Fruit fly (Drosophila melanogaster) whole organism, embryonic: ENCODE data around the gene sicily.
A peak's percentile ranks its signal among the peaks of the same experiment; 100 is the strongest.

Experiments
- CG1024 ChIP-seq: fragments of 200-800 bp; sonication (Bioruptor generic); IDR thresholded peaks from 2 replicates; pipeline ENCODE4 v1.3.6; 2022; ENCODE audit warnings: missing biosample characterization, missing genetic modification characterization
- CG11247 ChIP-seq: fragments of 200-800 bp; sonication (Bioruptor generic); IDR thresholded peaks from 2 replicates; pipeline ENCODE4 v1.3.6; 2022; ENCODE audit warnings: missing biosample characterization, missing genetic modification characterization
- CG14050 ChIP-seq: fragments of 200-800 bp; sonication (Bioruptor generic); IDR thresholded peaks from 3 replicates; pipeline ENCODE4 v1.3.6; 2022; ENCODE audit warnings: missing biosample characterization, missing genetic modification characterization
- CG14441 ChIP-seq: fragments of 200-800 bp; sonication (Bioruptor generic); IDR thresholded peaks from 2 replicates; pipeline ENCODE4 v1.3.6; 2022; ENCODE audit warnings: missing biosample characterization, missing genetic modification characterization
- CG15269 ChIP-seq: fragments of 200-800 bp; sonication (Bioruptor generic); optimal IDR thresholded peaks from 2 replicates; lab custom pipeline; 2018; ENCODE audit warnings: missing biosample characterization, mild to moderate bottlenecking, missing genetic modification characterization, moderate library complexity
- CG1602 ChIP-seq: fragments of 200-800 bp; sonication (Bioruptor generic); optimal IDR thresholded peaks from 3 replicates; lab custom pipeline; 2016; ENCODE audit warnings: missing biosample characterization, missing genetic modification characterization
- CG1603 ChIP-seq: fragments of 200-800 bp; sonication (Bioruptor generic); optimal IDR thresholded peaks from 2 replicates; lab custom pipeline; 2019; ENCODE audit warnings: missing biosample characterization, mild to moderate bottlenecking, missing genetic modification characterization, moderate library complexity
- CG17385 ChIP-seq: fragments of 200-800 bp; sonication (Bioruptor generic); optimal IDR thresholded peaks from 3 replicates; lab custom pipeline; 2018; ENCODE audit warnings: missing biosample characterization, mild to moderate bottlenecking, missing genetic modification characterization
- CG3163 ChIP-seq: fragments of 200-800 bp; sonication (Bioruptor generic); optimal IDR thresholded peaks from 3 replicates; lab custom pipeline; 2016; ENCODE audit warnings: missing biosample characterization, missing genetic modification characterization
- CG32532 ChIP-seq: fragments of 200-800 bp; sonication (Bioruptor generic); IDR thresholded peaks from 2 replicates; pipeline ENCODE4 v1.3.6; 2022; ENCODE audit warnings: missing biosample characterization, missing genetic modification characterization
- CG34422 ChIP-seq: fragments of 200-800 bp; sonication (Bioruptor generic); IDR thresholded peaks from 3 replicates; pipeline ENCODE4 v1.3.6; 2022; ENCODE audit warnings: missing biosample characterization, missing genetic modification characterization
- CG4404 ChIP-seq: fragments of 200-800 bp; sonication (Bioruptor generic); IDR thresholded peaks from 2 replicates; pipeline ENCODE4 v1.3.6; 2022; ENCODE audit warnings: missing biosample characterization, missing genetic modification characterization
- CG4424 ChIP-seq: fragments of 200-800 bp; sonication (Bioruptor generic); optimal IDR thresholded peaks from 3 replicates; lab custom pipeline; 2016; ENCODE audit warnings: missing biosample characterization, missing genetic modification characterization
- CG6272 ChIP-seq: fragments of 200-800 bp; sonication (Bioruptor generic); IDR thresholded peaks from 2 replicates; pipeline ENCODE4 v1.3.6; 2022; ENCODE audit warnings: missing biosample characterization, missing genetic modification characterization
- CG6689 ChIP-seq: fragments of 200-800 bp; sonication (Bioruptor generic); IDR thresholded peaks from 2 replicates; pipeline ENCODE4 v1.3.6; 2022; ENCODE audit warnings: missing biosample characterization, missing genetic modification characterization
- Dad ChIP-seq: fragments of 200-800 bp; sonication (Bioruptor generic); optimal IDR thresholded peaks from 3 replicates; lab custom pipeline; 2016; ENCODE audit warnings: missing biosample characterization, missing genetic modification characterization
- Fer1 ChIP-seq: fragments of 200-800 bp; sonication (Bioruptor generic); optimal IDR thresholded peaks from 2 replicates; lab custom pipeline; 2017; ENCODE audit warnings: missing biosample characterization, mild to moderate bottlenecking, missing genetic modification characterization
- H15 ChIP-seq: fragments of 200-800 bp; sonication (Bioruptor generic); IDR thresholded peaks from 3 replicates; pipeline ENCODE4 v1.3.6; 2022; ENCODE audit warnings: missing biosample characterization, missing genetic modification characterization
- H2.0 ChIP-seq: fragments of 200-800 bp; sonication (Bioruptor generic); IDR thresholded peaks from 2 replicates; pipeline ENCODE4 v1.3.6; 2022; ENCODE audit warnings: missing biosample characterization, missing genetic modification characterization
- HLH3B ChIP-seq: fragments of 200-800 bp; sonication (Bioruptor generic); IDR thresholded peaks from 2 replicates; pipeline ENCODE4 v1.3.6; 2022; ENCODE audit warnings: missing biosample characterization, missing genetic modification characterization
- Hr51 ChIP-seq, 2 experiments: fragments of 200-800 bp; sonication (Bioruptor generic); optimal IDR thresholded peaks; 2 replicates in 1 of 2; 3 replicates in 1 of 2; lab custom pipeline; 2016 to 2018; ENCODE audit warnings: missing biosample characterization in 2 of 2, missing genetic modification characterization in 2 of 2, mild to moderate bottlenecking in 1 of 2, moderate library complexity in 1 of 2
- Hsf ChIP-seq: fragments of 200-800 bp; sonication (Bioruptor generic); optimal IDR thresholded peaks from 3 replicates; lab custom pipeline; 2016; ENCODE audit warnings: missing biosample characterization, missing genetic modification characterization
- Kr ChIP-seq: fragments of 200-800 bp; sonication (Bioruptor generic); optimal IDR thresholded peaks from 2 replicates; lab custom pipeline; 2017; ENCODE audit warnings: missing biosample characterization, mild to moderate bottlenecking, missing genetic modification characterization
- Lpt ChIP-seq: fragments of >200 bp; optimal IDR thresholded peaks from 2 replicates; lab custom pipeline; 2018; ENCODE audit warnings: missing biosample characterization, missing genetic modification characterization
- Nf-YA ChIP-seq: fragments of 200-800 bp; sonication (Bioruptor generic); IDR thresholded peaks from 2 replicates; pipeline ENCODE4 v1.3.6; 2022; ENCODE audit warnings: missing biosample characterization, missing genetic modification characterization
- Ptx1 ChIP-seq: fragments of 200-800 bp; sonication (Bioruptor generic); IDR thresholded peaks from 2 replicates; pipeline ENCODE4 v1.3.6; 2022; ENCODE audit warnings: missing biosample characterization, missing genetic modification characterization
- Rfx ChIP-seq: fragments of 200-800 bp; sonication (Bioruptor generic); IDR thresholded peaks from 2 replicates; pipeline ENCODE4 v1.3.6; 2022; ENCODE audit warnings: missing biosample characterization, missing genetic modification characterization
- Xbp1 ChIP-seq: fragments of 200-800 bp; sonication (Bioruptor generic); optimal IDR thresholded peaks from 3 replicates; lab custom pipeline; 2016; ENCODE audit warnings: missing biosample characterization, mild to moderate bottlenecking, missing genetic modification characterization
- br ChIP-seq: fragments of >200 bp; optimal IDR thresholded peaks from 2 replicates; lab custom pipeline; 2017
- ci ChIP-seq: fragments of 200-800 bp; sonication (Bioruptor generic); IDR thresholded peaks from 3 replicates; pipeline ENCODE4 v1.3.6; 2022; ENCODE audit warnings: missing biosample characterization, missing genetic modification characterization
- crol ChIP-seq: fragments of 200-800 bp; sonication (Bioruptor generic); IDR thresholded peaks from 2 replicates; pipeline ENCODE4 v1.3.6; 2022; ENCODE audit warnings: missing biosample characterization, missing genetic modification characterization
- cwo ChIP-seq: fragments of 200-800 bp; sonication (Bioruptor generic); optimal IDR thresholded peaks from 3 replicates; lab custom pipeline; 2017; ENCODE audit warnings: missing biosample characterization, missing genetic modification characterization, mild to moderate bottlenecking, moderate library complexity, missing genetic modification reagents
- dmrt99B ChIP-seq: fragments of 200-800 bp; sonication (Bioruptor generic); optimal IDR thresholded peaks from 2 replicates; lab custom pipeline; 2018; ENCODE audit warnings: missing biosample characterization, mild to moderate bottlenecking, missing genetic modification characterization, moderate library complexity
- eyg ChIP-seq: fragments of 200-800 bp; sonication (Bioruptor generic); optimal IDR thresholded peaks from 3 replicates; lab custom pipeline; 2016; ENCODE audit warnings: missing biosample characterization, missing genetic modification characterization
- fd96Cb ChIP-seq: fragments of 200-800 bp; sonication (Bioruptor generic); optimal IDR thresholded peaks from 2 replicates; lab custom pipeline; 2018; ENCODE audit warnings: missing biosample characterization, mild to moderate bottlenecking, missing genetic modification characterization, moderate library complexity
- gcm2 ChIP-seq: fragments of 200-800 bp; sonication (Bioruptor generic); optimal IDR thresholded peaks from 2 replicates; lab custom pipeline; 2016; ENCODE audit warnings: missing biosample characterization, missing genetic modification characterization
- jing ChIP-seq: fragments of 200-800 bp; sonication (Bioruptor generic); optimal IDR thresholded peaks from 2 replicates; lab custom pipeline; 2018; ENCODE audit warnings: missing biosample characterization, mild to moderate bottlenecking, missing genetic modification characterization
- lilli ChIP-seq: fragments of 200-800 bp; sonication (Bioruptor generic); optimal IDR thresholded peaks from 3 replicates; lab custom pipeline; 2016; ENCODE audit warnings: missing biosample characterization, missing genetic modification characterization
- mld ChIP-seq: fragments of 200-800 bp; sonication (Bioruptor generic); IDR thresholded peaks from 3 replicates; pipeline ENCODE4 v1.3.6; 2022; ENCODE audit warnings: missing biosample characterization, missing genetic modification characterization; ENCODE audit not compliant: partially characterized antibody
- nerfin-1 ChIP-seq: fragments of 200-800 bp; sonication (Bioruptor generic); optimal IDR thresholded peaks from 3 replicates; lab custom pipeline; 2019; ENCODE audit warnings: missing biosample characterization, mild to moderate bottlenecking, missing genetic modification characterization, moderate library complexity
- oc ChIP-seq: fragments of 200-800 bp; sonication (Bioruptor generic); optimal IDR thresholded peaks from 2 replicates; lab custom pipeline; 2018; ENCODE audit warnings: missing biosample characterization, mild to moderate bottlenecking, missing genetic modification characterization, moderate library complexity
- pnt ChIP-seq: fragments of 200-800 bp; sonication (Bioruptor generic); optimal IDR thresholded peaks from 3 replicates; lab custom pipeline; 2016; ENCODE audit warnings: missing biosample characterization, missing genetic modification characterization
- row ChIP-seq: fragments of 200-800 bp; sonication (Bioruptor generic); IDR thresholded peaks from 3 replicates; pipeline ENCODE4 v1.3.6; 2022; ENCODE audit warnings: missing biosample characterization, missing genetic modification characterization
- seq ChIP-seq: fragments of 200-800 bp; sonication (Bioruptor generic); IDR thresholded peaks from 2 replicates; pipeline ENCODE4 v1.3.6; 2022; ENCODE audit warnings: missing biosample characterization, missing genetic modification characterization
- shn ChIP-seq: fragments of 200-800 bp; sonication (Bioruptor generic); optimal IDR thresholded peaks from 3 replicates; lab custom pipeline; 2016; ENCODE audit warnings: missing biosample characterization, missing genetic modification characterization
- sna ChIP-seq: fragments of 200-800 bp; sonication (Bioruptor generic); IDR thresholded peaks from 2 replicates; pipeline ENCODE4 v1.3.6; 2022; ENCODE audit warnings: missing biosample characterization, missing genetic modification characterization; ENCODE audit not compliant: partially characterized antibody
- sob ChIP-seq: fragments of 200-800 bp; sonication (Bioruptor generic); IDR thresholded peaks from 2 replicates; pipeline ENCODE4 v1.3.6; 2022; ENCODE audit warnings: missing biosample characterization, missing genetic modification characterization
- ttk ChIP-seq: fragments of 200-800 bp; sonication (Bioruptor generic); IDR thresholded peaks from 2 replicates; pipeline ENCODE4 v2.1.2; 2022; ENCODE audit warnings: missing biosample characterization, missing genetic modification characterization
- unpg ChIP-seq: fragments of 200-800 bp; sonication (Bioruptor generic); optimal IDR thresholded peaks from 3 replicates; lab custom pipeline; 2018; ENCODE audit warnings: missing biosample characterization, mild to moderate bottlenecking, missing genetic modification characterization, moderate library complexity
- vvl ChIP-seq: fragments of 200-800 bp; sonication (Bioruptor generic); IDR thresholded peaks from 2 replicates; pipeline ENCODE4 v1.3.6; 2022; ENCODE audit warnings: missing biosample characterization, missing genetic modification characterization

The sicily gene

dm6 chrX:11846049-11846718 is 45.3 kb upstream of the sicily start, which contains the start of gene CG15740 (continued):
- TF ChIP-seq H15 (GFP tag; lab: Robert Waterston, UW), result peak; percentile 61; the same call in 1 of the 3 replicates
- peak; percentile 51; the same call in 1 of the 2 replicates for TF ChIP-seq CG32532
- peak; percentile 57 for TF ChIP-seq HLH3B (GFP tag; lab: Robert Waterston, UW)
- peak; percentile 51; the same call in 1 of the 3 replicates for TF ChIP-seq CG34422
- no peak for TF ChIP-seq mld
- peak; percentile 73 for TF ChIP-seq CG14441 (GFP tag; lab: Robert Waterston, UW)
- peak; percentile 25; the same call in 1 of the 2 replicates for TF ChIP-seq sob (GFP tag; lab: Robert Waterston, UW)
- TF ChIP-seq Rfx (GFP tag; lab: Robert Waterston, UW), result peak; percentile 48; the same call in 1 of the 2 replicates
- TF ChIP-seq CG4424 (GFP tag; lab: Kevin White, UChicago), result peak; percentile 42
- peak; percentile 44; the same call in 1 of the 2 replicates for TF ChIP-seq H2.0
- peak; percentile 23 for TF ChIP-seq Hsf (GFP tag; lab: Kevin White, UChicago)
- TF ChIP-seq shn (GFP tag; lab: Kevin White, UChicago), result no peak
- TF ChIP-seq cwo, result no peak
- no peak for TF ChIP-seq sna
- 0 out of 2 replicates have a peak, but pooled peaks have one; percentile 21 for TF ChIP-seq CG4404 (GFP tag; lab: Robert Waterston, UW)
- TF ChIP-seq CG6272 (GFP tag; lab: Robert Waterston, UW), result no peak
- peak; percentile 16 for TF ChIP-seq unpg (GFP tag; lab: Kevin White, UChicago)
- TF ChIP-seq nerfin-1, result peak; percentile 1
- peak; percentile 79 for TF ChIP-seq dmrt99B
- peak; percentile 63 for TF ChIP-seq row (GFP tag; lab: Robert Waterston, UW)
- 0 out of 2 replicates have a peak, but pooled peaks have one; percentile 16 for TF ChIP-seq CG1024 (GFP tag; lab: Robert Waterston, UW)
- no peak for TF ChIP-seq oc (tag; lab: Kevin White, UChicago)
- peak; percentile 58; the same call in 1 of the 2 replicates for TF ChIP-seq ttk (GFP tag; lab: Robert Waterston, UW)
- peak; percentile 56 for TF ChIP-seq CG15269 (tag; lab: Kevin White, UChicago)
- TF ChIP-seq Fer1 (GFP tag; lab: Kevin White, UChicago), result peak; percentile 10
- peak; percentile 29; the same call in 2 of the 3 replicates for TF ChIP-seq CG14050 (GFP tag; lab: Robert Waterston, UW)
- no peak for TF ChIP-seq Kr (GFP tag; lab: Kevin White, UChicago)
- TF ChIP-seq crol (GFP tag; lab: Robert Waterston, UW), result 0 out of 2 replicates have a peak, but pooled peaks have one; percentile 23
- TF ChIP-seq lilli, result peak; percentile 9
- TF ChIP-seq CG3163 (GFP tag; lab: Kevin White, UChicago), result no peak
- TF ChIP-seq CG1602 (GFP tag; lab: Kevin White, UChicago), result no peak
- no peak for TF ChIP-seq Dad (GFP tag; lab: Kevin White, UChicago)
- peak; percentile 50; the same call in 1 of the 2 replicates for TF ChIP-seq Nf-YA (GFP tag; lab: Robert Waterston, UW)
- peak; percentile 38 for TF ChIP-seq CG1603
- no peak for TF ChIP-seq CG11247
- TF ChIP-seq br (lab: Kevin White, UChicago), result no peak
- TF ChIP-seq Lpt (GFP tag; lab: Kevin White, UChicago), result no peak
- peak; percentile 25 for TF ChIP-seq jing
- TF ChIP-seq ci, result peak; percentile 62; the same call in 1 of the 3 replicates
- peak; percentile 45 for TF ChIP-seq pnt (GFP tag; lab: Kevin White, UChicago)
- peak; percentile 8 for TF ChIP-seq CG17385 (GFP tag; lab: Kevin White, UChicago)
- peak; percentile 14 for TF ChIP-seq fd96Cb (tag; lab: Kevin White, UChicago)
- peak; percentile 78 for TF ChIP-seq Ptx1 (GFP tag; lab: Robert Waterston, UW)
- peak; percentile 52 for TF ChIP-seq vvl
- TF ChIP-seq CG6689, result peak; percentile 66
- peak; percentile 45 for TF ChIP-seq Xbp1 (GFP tag; lab: Kevin White, UChicago)
- peak; percentile 76 for TF ChIP-seq seq (GFP tag; lab: Robert Waterston, UW)
- TF ChIP-seq Hr51 (GFP tag; optimal IDR thresholded peaks at IDR 0.05; lab: Kevin White, UChicago), result peak in 1 of 2 experiments; percentile 71
- no peak for TF ChIP-seq gcm2 (GFP tag; lab: Kevin White, UChicago)
- no peak for TF ChIP-seq eyg (GFP tag; lab: Kevin White, UChicago)
